Worm (Caenorhabditis elegans): ENCODE data around the gene cey-1.

- TF ChIP-seq sox-4 (tag; optimal IDR thresholded peaks at IDR 0.05) (no peak), pros-1 (tag; optimal IDR thresholded peaks at IDR 0.05) (no peak), ceh-22 (tag; optimal IDR thresholded peaks at IDR 0.05) (no peak), lin-11 (tag; optimal IDR thresholded peaks at IDR 0.05) (no peak), gmeb-2 (tag; optimal IDR thresholded peaks at IDR 0.05) (no peak), sdc-2 (tag; optimal IDR thresholded peaks at IDR 0.05) (no peak), pha-4 (tag; optimal IDR thresholded peaks at IDR 0.05) (no peak), dve-1 (tag; optimal IDR thresholded peaks at IDR 0.05) (no peak), F13H6.1 (tag; optimal IDR thresholded peaks at IDR 0.05) (no peak), ets-4 (tag; optimal IDR thresholded peaks at IDR 0.05) (no peak), ama-1 (optimal IDR thresholded peaks at IDR 0.05) (no peak), tbx-2 (tag; optimal IDR thresholded peaks at IDR 0.05) (no peak)
These were observed 2.7 kb upstream of the cey-1 start for ce11 chrII:11043546-11044192.

Measured in whole organism, late embryonic.